Fruit fly (Drosophila melanogaster) S2 (cell line): ENCODE data around the gene Lsp2.

Experiments used
- CG8478 ChIP-seq: fragments of >200 bp; optimal IDR thresholded peaks from 2 replicates; lab custom pipeline; 2018
- CTCF ChIP-seq, 2 experiments: fragments of >200 bp; optimal IDR thresholded peaks; 2 replicates each; lab custom pipeline; 2018

dm6 chr3L:12146970-12147369 lies 17.8 kb downstream of the Lsp2 start:
- TF ChIP-seq CTCF (optimal IDR thresholded peaks at IDR 0.05; lab: Kevin White, UChicago), result no peak
- no peak for TF ChIP-seq CG8478
